Fruit fly (Drosophila melanogaster) whole organism, pupa: ENCODE measurements around the gene His3.3A.

ENCODE experiments used
- CG12605 ChIP-seq: fragments of 200-800 bp; sonication (Bioruptor generic); IDR thresholded peaks from 2 replicates; pipeline ENCODE4 v1.3.6; 2022; ENCODE audit warnings: missing biosample characterization, missing genetic modification characterization
- CG14655 ChIP-seq: fragments of 200-800 bp; sonication (Bioruptor generic); optimal IDR thresholded peaks from 3 replicates; lab custom pipeline; 2017; ENCODE audit warnings: mild to moderate bottlenecking, missing biosample characterization, missing genetic modification reagents, missing genetic modification characterization
- CG32121 ChIP-seq: fragments of 200-800 bp; sonication (Bioruptor generic); IDR thresholded peaks from 2 replicates; pipeline ENCODE4 v1.3.6; 2022; ENCODE audit warnings: missing biosample characterization, missing genetic modification characterization
- CG4496 ChIP-seq: fragments of 200-800 bp; sonication (Bioruptor generic); IDR thresholded peaks from 3 replicates; pipeline ENCODE4 v1.3.6; 2022; ENCODE audit warnings: missing biosample characterization, missing genetic modification characterization
- CG8159 ChIP-seq: fragments of 200-800 bp; sonication (Bioruptor generic); optimal IDR thresholded peaks from 3 replicates; lab custom pipeline; 2018; ENCODE audit warnings: missing biosample characterization, mild to moderate bottlenecking, missing genetic modification characterization, moderate library complexity
- CG9948 ChIP-seq: fragments of 200-800 bp; sonication (Bioruptor generic); optimal IDR thresholded peaks from 2 replicates; lab custom pipeline; 2018; ENCODE audit warnings: missing biosample characterization, mild to moderate bottlenecking, missing genetic modification characterization, moderate library complexity
- D1 ChIP-seq: fragments of 200-800 bp; sonication (Bioruptor generic); optimal IDR thresholded peaks from 2 replicates; lab custom pipeline; 2018; ENCODE audit warnings: missing biosample characterization, mild to moderate bottlenecking, missing genetic modification characterization, moderate library complexity
- EcR ChIP-seq: fragments of 200-800 bp; sonication (Bioruptor generic); optimal IDR thresholded peaks from 3 replicates; lab custom pipeline; 2019; ENCODE audit warnings: missing biosample characterization, missing genetic modification characterization, mild to moderate bottlenecking, moderate library complexity, missing genetic modification reagents
- Pif1A ChIP-seq: fragments of 200-800 bp; sonication (Bioruptor generic); optimal IDR thresholded peaks from 3 replicates; lab custom pipeline; 2016; ENCODE audit warnings: missing biosample characterization, missing genetic modification characterization
- Pif1B ChIP-seq: fragments of 200-800 bp; sonication (Bioruptor generic); optimal IDR thresholded peaks from 3 replicates; lab custom pipeline; 2016; ENCODE audit warnings: missing biosample characterization, missing genetic modification characterization
- Snoo ChIP-seq: fragments of 200-800 bp; sonication (Bioruptor generic); optimal IDR thresholded peaks from 3 replicates; lab custom pipeline; 2017; ENCODE audit warnings: missing biosample characterization, mild to moderate bottlenecking, missing genetic modification characterization, inconsistent platforms
- fd96Ca ChIP-seq: fragments of 200-800 bp; sonication (Bioruptor generic); IDR thresholded peaks from 3 replicates; pipeline ENCODE4 v1.3.6; 2022; ENCODE audit warnings: missing biosample characterization, missing genetic modification characterization

DNA sequence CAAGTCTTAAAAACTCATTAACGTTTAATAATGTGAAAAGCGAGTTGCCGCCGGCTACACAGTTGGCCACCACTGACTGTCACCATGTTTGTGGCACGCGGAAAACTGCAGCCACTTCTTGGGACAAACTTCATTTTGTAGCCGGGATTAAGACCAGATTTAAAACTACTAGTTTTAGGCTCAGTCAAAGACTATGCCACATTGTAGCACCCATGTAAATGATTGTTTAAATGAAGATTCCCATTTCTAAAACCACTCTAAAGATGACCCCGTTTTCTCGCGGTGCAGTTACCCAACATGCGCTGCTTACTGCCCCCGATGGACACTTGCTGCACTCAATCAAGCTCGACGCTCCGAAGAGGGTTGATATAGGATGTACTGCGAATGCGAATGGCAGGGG lies 35.5 kb downstream of the His3.3A start:
- peak; percentile 41; the same call in 1 of the 2 replicates for TF ChIP-seq CG32121 (GFP tag; lab: Robert Waterston, UW)
- no peak for TF ChIP-seq EcR
- TF ChIP-seq Pif1A: peak; percentile 59
- peak; percentile 57; the same call in 1 of the 3 replicates for TF ChIP-seq CG4496
- no peak for TF ChIP-seq Pif1B
- TF ChIP-seq CG8159: peak; percentile 45
- TF ChIP-seq D1 (tag; lab: Kevin White, UChicago): no peak
- no peak for TF ChIP-seq Snoo (tag; lab: Kevin White, UChicago)
- TF ChIP-seq fd96Ca (GFP tag; lab: Robert Waterston, UW): peak; percentile 73; the same call in 2 of the 3 replicates
- peak; percentile 55 for TF ChIP-seq CG14655
- peak; percentile 24 for TF ChIP-seq CG9948
- peak; percentile 31; the same call in 1 of the 2 replicates for TF ChIP-seq CG12605 (GFP tag; lab: Robert Waterston, UW)
